Worm (Caenorhabditis elegans) whole organism, midembryonic: ENCODE results near the gene srab-11.

Experiments used
- klf-2 ChIP-seq: fragments of 200-800 bp; sonication (Bioruptor generic); conservative IDR thresholded peaks from 2 replicates; pipeline ENCODE4 v1.3.6; 2022; ENCODE audit warnings: missing genetic modification reagents, missing genetic modification characterization, missing compliant biosample characterization
- med-1 ChIP-seq: sonication (generic microtip); optimal IDR thresholded peaks from 2 replicates; lab custom pipeline; 2017; ENCODE audit warnings: missing genetic modification characterization, mild to moderate bottlenecking, missing compliant biosample characterization, antibody characterized with exemption, missing genetic modification reagents; ENCODE audit not compliant: insufficient read depth
- ref-1 ChIP-seq: fragments of 200-800 bp; sonication (Bioruptor generic); conservative IDR thresholded peaks from 2 replicates; pipeline ENCODE4 v1.3.6; 2022; ENCODE audit warnings: missing genetic modification reagents, missing genetic modification characterization, missing compliant biosample characterization
- tab-1 ChIP-seq: fragments of 200-800 bp; sonication (Bioruptor generic); IDR thresholded peaks from 2 replicates; pipeline ENCODE4 v1.3.6; 2022; ENCODE audit warnings: missing genetic modification characterization, missing compliant biosample characterization
- ztf-23 ChIP-seq: fragments of 200-800 bp; sonication (Bioruptor generic); IDR thresholded peaks from 2 replicates; pipeline ENCODE4 v1.3.6; 2022; ENCODE audit warnings: missing genetic modification reagents, missing genetic modification characterization, missing compliant biosample characterization
- ztf-29 ChIP-seq: fragments of 200-800 bp; sonication (Bioruptor generic); IDR thresholded peaks from 2 replicates; pipeline ENCODE4 v1.3.6; 2022; ENCODE audit warnings: missing genetic modification reagents, missing genetic modification characterization, missing compliant biosample characterization

- no peak for TF ChIP-seq ztf-23 (GFP tag; lab: Robert Waterston, UW)
- TF ChIP-seq med-1 (GFP tag; lab: Kevin White, UChicago), result no peak
- no peak for TF ChIP-seq ref-1 (GFP tag; lab: Robert Waterston, UW)
- TF ChIP-seq tab-1, result no peak
- no peak for TF ChIP-seq ztf-29 (GFP tag; lab: Robert Waterston, UW)
- TF ChIP-seq klf-2, result no peak
Measured at ce11 chrV:3127670-3128069, 19.2 kb downstream of the srab-11 start, which contains the start of gene Y73C8C.10.
